Fruit fly (Drosophila melanogaster) whole organism, wandering third instar larva: ENCODE measurements around the gene Rpn10.

Experiments used
- CG9705 ChIP-seq: fragments of 200-800 bp; sonication (Bioruptor generic); optimal IDR thresholded peaks from 2 replicates; lab custom pipeline; 2018; ENCODE audit warnings: missing biosample characterization, mild to moderate bottlenecking, missing genetic modification characterization
- CrebA ChIP-seq: fragments of 200-800 bp; sonication (Bioruptor generic); optimal IDR thresholded peaks from 2 replicates; lab custom pipeline; 2016; ENCODE audit warnings: missing biosample characterization, mild to moderate bottlenecking, missing genetic modification characterization, borderline replicate concordance
- Rel ChIP-seq, 2 experiments: fragments of 200-800 bp; sonication (Bioruptor generic) in 1 of 2; optimal IDR thresholded peaks; 2 replicates in 1 of 2; 3 replicates in 1 of 2; lab custom pipeline; 2016 to 2019; ENCODE audit warnings: mild to moderate bottlenecking in 2 of 2, missing biosample characterization in 2 of 2, missing genetic modification characterization in 2 of 2, moderate library complexity in 1 of 2
- Vsx2 ChIP-seq: fragments of 200-300, 225-300 bp; sonication (Bioruptor generic); optimal IDR thresholded peaks from 2 replicates; lab custom pipeline; 2018; ENCODE audit warnings: missing biosample characterization, missing genetic modification characterization; ENCODE audit not compliant: partially characterized antibody
- sage ChIP-seq: fragments of 200-800 bp; sonication (Bioruptor generic); optimal IDR thresholded peaks from 2 replicates; lab custom pipeline; 2016; ENCODE audit warnings: missing biosample characterization, mild to moderate bottlenecking, missing genetic modification characterization
- sv ChIP-seq: fragments of 200-800 bp; sonication (Bioruptor generic); optimal IDR thresholded peaks from 3 replicates; lab custom pipeline; 2016; ENCODE audit warnings: missing biosample characterization, missing genetic modification characterization

DNA sequence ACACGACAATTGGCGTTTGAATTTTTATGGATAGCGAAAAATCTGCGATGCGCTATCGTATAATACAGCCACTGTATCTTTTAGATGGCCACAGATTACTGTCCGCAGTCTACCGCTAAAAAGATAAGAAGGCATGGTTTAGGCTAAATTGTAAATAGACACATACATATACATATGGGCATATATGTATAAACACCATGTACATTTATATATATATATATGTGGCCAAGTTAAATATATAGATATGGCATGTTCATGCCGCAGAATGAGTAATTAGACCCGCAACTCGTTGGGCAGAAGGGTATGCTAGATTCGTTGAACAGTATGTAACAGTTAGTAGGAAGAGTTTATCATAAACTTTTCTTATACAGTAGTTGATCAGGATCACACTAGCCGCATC lies 25.3 kb downstream of the Rpn10 start, which contains the start of gene CapaR:
- TF ChIP-seq sage (GFP tag; lab: Kevin White, UChicago) (no peak), CrebA (GFP tag; lab: Kevin White, UChicago) (no peak), CG9705 (GFP tag; lab: Kevin White, UChicago) (no peak), Vsx2 (GFP tag; lab: Kevin White, UChicago) (no peak), Rel (GFP tag; optimal IDR thresholded peaks at IDR 0.05; lab: Kevin White, UChicago) (no peak), Rel (tag; optimal IDR thresholded peaks at IDR 0.05; lab: Kevin White, UChicago) (no peak), sv (no peak)
